Worm (Caenorhabditis elegans) whole organism, L4 larva: Measurements from ENCODE around the gene unc-34.

Experiments
- arid-1 ChIP-seq: fragments of 200-800 bp; sonication (Bioruptor generic); conservative IDR thresholded peaks from 2 replicates; pipeline ENCODE4 v1.3.6; 2022; ENCODE audit warnings: missing genetic modification reagents, missing genetic modification characterization, missing compliant biosample characterization
- dmd-6 ChIP-seq: fragments of 200-800 bp; sonication (Bioruptor generic); IDR thresholded peaks from 2 replicates; pipeline ENCODE4 v1.3.6; 2022; ENCODE audit warnings: missing genetic modification reagents, missing genetic modification characterization, missing compliant biosample characterization
- hif-1 ChIP-seq, 2 experiments: sonication (generic microtip); optimal IDR thresholded peaks; 2 replicates each; lab custom pipeline; 2016 to 2017; ENCODE audit warnings: missing compliant biosample characterization in 2 of 2, missing genetic modification characterization in 2 of 2, missing genetic modification reagents in 2 of 2, missing genotype in 2 of 2, mild to moderate bottlenecking in 1 of 2

Gene unc-34

ce11 chrV:1038074-1038473 is 55.6 kb downstream of the unc-34 start:
- TF ChIP-seq arid-1 (GFP tag; lab: Robert Waterston, UW) (no peak), dmd-6 (peak; percentile 51), hif-1 (tag; optimal IDR thresholded peaks at IDR 0.05; lab: Kevin White, UChicago) (peak in 1 of 2 experiments; percentile 82)
- TF ChIP-seq, all 104 proteins: peak for 2
